Fruit fly (Drosophila melanogaster) whole organism, embryonic: ENCODE results near the gene dpy.

Experiments used
- Blimp-1 ChIP-seq: fragments of 200-800 bp; sonication (Bioruptor generic); optimal IDR thresholded peaks from 3 replicates; lab custom pipeline; 2018; ENCODE audit warnings: missing biosample characterization, missing genetic modification characterization, mild to moderate bottlenecking, moderate library complexity, missing genetic modification reagents
- CG1024 ChIP-seq: fragments of 200-800 bp; sonication (Bioruptor generic); IDR thresholded peaks from 2 replicates; pipeline ENCODE4 v1.3.6; 2022; ENCODE audit warnings: missing biosample characterization, missing genetic modification characterization
- CG12769 ChIP-seq: fragments of 200-800 bp; sonication (Bioruptor generic); optimal IDR thresholded peaks from 2 replicates; lab custom pipeline; 2019; ENCODE audit warnings: missing biosample characterization, mild to moderate bottlenecking, missing genetic modification characterization, moderate library complexity
- CG15269 ChIP-seq: fragments of 200-800 bp; sonication (Bioruptor generic); optimal IDR thresholded peaks from 2 replicates; lab custom pipeline; 2018; ENCODE audit warnings: missing biosample characterization, mild to moderate bottlenecking, missing genetic modification characterization, moderate library complexity
- CG1529 ChIP-seq: fragments of 200-800 bp; sonication (Bioruptor generic); optimal IDR thresholded peaks from 3 replicates; lab custom pipeline; 2018; ENCODE audit warnings: missing biosample characterization, missing genetic modification characterization
- CG15514 ChIP-seq: fragments of 200-800 bp; sonication (Bioruptor generic); optimal IDR thresholded peaks from 3 replicates; lab custom pipeline; 2017; ENCODE audit warnings: missing biosample characterization, missing genetic modification characterization, mild to moderate bottlenecking, moderate library complexity, missing genetic modification reagents
- CG1647 ChIP-seq: fragments of 200-800 bp; sonication (Bioruptor generic); optimal IDR thresholded peaks from 3 replicates; lab custom pipeline; 2016; ENCODE audit warnings: missing biosample characterization, missing genetic modification characterization
- CG18476 ChIP-seq: fragments of 200-800 bp; sonication (Bioruptor generic); optimal IDR thresholded peaks from 2 replicates; lab custom pipeline; 2016; ENCODE audit warnings: missing biosample characterization, mild to moderate bottlenecking, missing genetic modification characterization
- CG34376 ChIP-seq: fragments of 200-800 bp; sonication (Bioruptor generic); optimal IDR thresholded peaks from 2 replicates; lab custom pipeline; 2018; ENCODE audit warnings: missing biosample characterization, mild to moderate bottlenecking, missing genetic modification characterization
- CG42726 ChIP-seq: fragments of 200-800 bp; sonication (Bioruptor generic); IDR thresholded peaks from 2 replicates; pipeline ENCODE4 v1.3.6; 2022; ENCODE audit warnings: missing biosample characterization, missing genetic modification characterization; ENCODE audit not compliant: partially characterized antibody
- CG4360 ChIP-seq: fragments of 200-800 bp; sonication (Bioruptor generic); IDR thresholded peaks from 2 replicates; pipeline ENCODE4 v1.3.6; 2022; ENCODE audit warnings: missing biosample characterization, missing genetic modification characterization
- CG7357 ChIP-seq: fragments of 200-800 bp; sonication (Bioruptor generic); IDR thresholded peaks from 3 replicates; pipeline ENCODE4 v1.3.6; 2022; ENCODE audit warnings: missing biosample characterization, missing genetic modification characterization
- CG9932 ChIP-seq: fragments of 200-800 bp; sonication (Bioruptor generic); IDR thresholded peaks from 2 replicates; pipeline ENCODE4 v1.3.6; 2022; ENCODE audit warnings: missing biosample characterization, missing genetic modification characterization
- CoRest ChIP-seq: fragments of 200-800 bp; sonication (Bioruptor generic); optimal IDR thresholded peaks from 3 replicates; lab custom pipeline; 2018; ENCODE audit warnings: missing biosample characterization, mild to moderate bottlenecking, missing genetic modification characterization, moderate library complexity
- CrebB ChIP-seq: fragments of 200-800 bp; sonication (Bioruptor generic); optimal IDR thresholded peaks from 3 replicates; lab custom pipeline; 2018; ENCODE audit warnings: missing biosample characterization, mild to moderate bottlenecking, missing genetic modification characterization
- Deaf1 ChIP-seq: fragments of 200-800 bp; optimal IDR thresholded peaks from 3 replicates; lab custom pipeline; 2019; ENCODE audit warnings: missing biosample characterization, mild to moderate bottlenecking, missing genetic modification characterization, moderate library complexity
- Drgx ChIP-seq: fragments of 200-800 bp; sonication (Bioruptor generic); IDR thresholded peaks from 2 replicates; pipeline ENCODE4 v1.3.6; 2022; ENCODE audit warnings: missing biosample characterization, missing genetic modification characterization
- HLHmδ ChIP-seq: fragments of 200-800 bp; sonication (Bioruptor generic); optimal IDR thresholded peaks from 2 replicates; lab custom pipeline; 2018; ENCODE audit warnings: missing biosample characterization, mild to moderate bottlenecking, missing genetic modification characterization, moderate library complexity
- HmgZ ChIP-seq: fragments of 200-800 bp; sonication (Bioruptor generic); optimal IDR thresholded peaks from 2 replicates; lab custom pipeline; 2018; ENCODE audit warnings: missing biosample characterization, mild to moderate bottlenecking, missing genetic modification characterization
- Hmr ChIP-seq: fragments of 200-800 bp; sonication (Bioruptor generic); optimal IDR thresholded peaks from 3 replicates; lab custom pipeline; 2017; ENCODE audit warnings: mild to moderate bottlenecking, missing biosample characterization, missing genetic modification reagents, missing genetic modification characterization
- Hr3 ChIP-seq: fragments of 200-800 bp; sonication (Bioruptor generic); optimal IDR thresholded peaks from 3 replicates; lab custom pipeline; 2016; ENCODE audit warnings: missing biosample characterization, missing genetic modification characterization
- Jarid2 ChIP-seq: fragments of 200-800 bp; sonication (Bioruptor generic); optimal IDR thresholded peaks from 3 replicates; lab custom pipeline; 2017; ENCODE audit warnings: mild to moderate bottlenecking, missing biosample characterization, missing genetic modification reagents, missing genetic modification characterization
- MTF-1 ChIP-seq: fragments of 200-800 bp; sonication (Bioruptor generic); optimal IDR thresholded peaks from 2 replicates; lab custom pipeline; 2018; ENCODE audit warnings: missing biosample characterization, mild to moderate bottlenecking, missing genetic modification characterization, borderline replicate concordance
- Myb ChIP-seq: fragments of 200-800 bp; sonication (Bioruptor generic); optimal IDR thresholded peaks from 2 replicates; lab custom pipeline; 2016; ENCODE audit warnings: missing biosample characterization, missing genetic modification characterization
- Pdp1 ChIP-seq, 2 experiments: fragments of 200-800 bp; sonication (Bioruptor generic); optimal IDR thresholded peaks; 3 replicates each; lab custom pipeline; 2016; ENCODE audit warnings: missing biosample characterization in 2 of 2, missing genetic modification characterization in 2 of 2, mild to moderate bottlenecking in 1 of 2, moderate library complexity in 1 of 2
- Ptx1 ChIP-seq: fragments of 200-800 bp; sonication (Bioruptor generic); IDR thresholded peaks from 2 replicates; pipeline ENCODE4 v1.3.6; 2022; ENCODE audit warnings: missing biosample characterization, missing genetic modification characterization
- Sry-δ ChIP-seq: fragments of 200-800 bp; sonication (Bioruptor generic); optimal IDR thresholded peaks from 2 replicates; lab custom pipeline; 2016; ENCODE audit warnings: missing biosample characterization, missing genetic modification characterization
- Trl ChIP-seq, 3 experiments: fragments of >200 bp in 2 of 3; fragments of 200-800 bp in 1 of 3; sonication (Bioruptor generic) in 1 of 3; optimal IDR thresholded peaks; 2 replicates in 1 of 3; 3 replicates in 2 of 3; lab custom pipeline; 2016 to 2017; ENCODE audit warnings: missing biosample characterization in 1 of 3, missing genetic modification characterization in 1 of 3
- YL-1 ChIP-seq: fragments of 200-800 bp; sonication (Bioruptor generic); optimal IDR thresholded peaks from 3 replicates; lab custom pipeline; 2017; ENCODE audit warnings: missing biosample characterization, mild to moderate bottlenecking, missing genetic modification characterization
- ash1 ChIP-seq: fragments of 200-800 bp; sonication (Bioruptor generic); optimal IDR thresholded peaks from 2 replicates; lab custom pipeline; 2018; ENCODE audit warnings: missing biosample characterization, mild to moderate bottlenecking, missing genetic modification characterization
- bbx ChIP-seq: fragments of 200-800 bp; sonication (Bioruptor generic); IDR thresholded peaks from 2 replicates; pipeline ENCODE4 v1.3.6; 2022; ENCODE audit warnings: missing biosample characterization, missing genetic modification characterization; ENCODE audit not compliant: partially characterized antibody
- cg ChIP-seq: fragments of 200-800 bp; sonication (Bioruptor generic); optimal IDR thresholded peaks from 3 replicates; lab custom pipeline; 2019; ENCODE audit warnings: missing biosample characterization, mild to moderate bottlenecking, missing genetic modification characterization, moderate library complexity
- ci ChIP-seq: fragments of 200-800 bp; sonication (Bioruptor generic); IDR thresholded peaks from 3 replicates; pipeline ENCODE4 v1.3.6; 2022; ENCODE audit warnings: missing biosample characterization, missing genetic modification characterization
- crol ChIP-seq: fragments of 200-800 bp; sonication (Bioruptor generic); IDR thresholded peaks from 2 replicates; pipeline ENCODE4 v1.3.6; 2022; ENCODE audit warnings: missing biosample characterization, missing genetic modification characterization
- ems ChIP-seq: fragments of 200-800 bp; sonication (Bioruptor generic); optimal IDR thresholded peaks from 3 replicates; lab custom pipeline; 2016; ENCODE audit warnings: missing biosample characterization, missing genetic modification characterization
- fd3F ChIP-seq: fragments of 200-800 bp; sonication (Bioruptor generic); optimal IDR thresholded peaks from 2 replicates; lab custom pipeline; 2018; ENCODE audit warnings: missing biosample characterization, mild to moderate bottlenecking, missing genetic modification characterization, moderate library complexity
- grn ChIP-seq: fragments of 200-800 bp; sonication (Bioruptor generic); optimal IDR thresholded peaks from 3 replicates; lab custom pipeline; 2017; ENCODE audit warnings: missing biosample characterization, missing genetic modification characterization
- gro ChIP-seq: fragments of 200-800 bp; sonication (Bioruptor generic); optimal IDR thresholded peaks from 2 replicates; lab custom pipeline; 2016; ENCODE audit warnings: missing biosample characterization, missing genetic modification characterization
- her ChIP-seq: fragments of 200-800 bp; sonication (Bioruptor generic); optimal IDR thresholded peaks from 2 replicates; lab custom pipeline; 2016; ENCODE audit warnings: missing biosample characterization, missing genetic modification characterization
- oc ChIP-seq: fragments of 200-800 bp; sonication (Bioruptor generic); optimal IDR thresholded peaks from 2 replicates; lab custom pipeline; 2018; ENCODE audit warnings: missing biosample characterization, mild to moderate bottlenecking, missing genetic modification characterization, moderate library complexity
- org-1 ChIP-seq: fragments of 200-800 bp; sonication (Bioruptor generic); optimal IDR thresholded peaks from 2 replicates; lab custom pipeline; 2017; ENCODE audit warnings: missing biosample characterization, missing genetic modification characterization
- sd ChIP-seq: fragments of 200-800 bp; sonication (Bioruptor generic); optimal IDR thresholded peaks from 3 replicates; lab custom pipeline; 2018; ENCODE audit warnings: missing biosample characterization, mild to moderate bottlenecking, missing genetic modification characterization, moderate library complexity
- sens ChIP-seq: fragments of 200-800 bp; sonication (Bioruptor generic); peaks from one replicate; lab custom pipeline; 2016; ENCODE audit warnings: missing biosample characterization, missing genetic modification characterization
- so ChIP-seq: fragments of 200-800 bp; sonication (Bioruptor generic); IDR thresholded peaks from 3 replicates; pipeline ENCODE4 v1.3.6; 2022; ENCODE audit warnings: missing biosample characterization, missing genetic modification characterization
- tx ChIP-seq: fragments of 200-800 bp; sonication (Bioruptor generic); optimal IDR thresholded peaks from 2 replicates; lab custom pipeline; 2016; ENCODE audit warnings: missing biosample characterization, missing genetic modification characterization
- vvl ChIP-seq: fragments of 200-800 bp; sonication (Bioruptor generic); IDR thresholded peaks from 2 replicates; pipeline ENCODE4 v1.3.6; 2022; ENCODE audit warnings: missing biosample characterization, missing genetic modification characterization
- zen2 ChIP-seq: fragments of 200-800 bp; sonication (Bioruptor generic); IDR thresholded peaks from 3 replicates; pipeline ENCODE4 v1.3.6; 2022; ENCODE audit warnings: missing biosample characterization, missing genetic modification characterization; ENCODE audit not compliant: partially characterized antibody

The dpy gene

dm6 chr2L:4594828-4595406 is 19.2 kb downstream of the dpy start (continued):
- TF ChIP-seq CG34376 (no peak), Sry-δ (GFP tag; lab: Kevin White, UChicago) (no peak), Myb (no peak), zen2 (GFP tag; lab: Robert Waterston, UW) (no peak)

- TF ChIP-seq so (GFP tag; lab: Robert Waterston, UW) (0 out of 3 replicates have a peak, but pooled peaks have one; percentile 10), CG1024 (GFP tag; lab: Robert Waterston, UW) (no peak), Pdp1 (GFP tag; optimal IDR thresholded peaks at IDR 0.05; lab: Kevin White, UChicago) (peak in 1 of 2 experiments; percentile 62), org-1 (GFP tag; lab: Kevin White, UChicago) (no peak), Jarid2 (peak; percentile 63), Hmr (no peak), CG4360 (GFP tag; lab: Robert Waterston, UW) (0 out of 2 replicates have a peak, but pooled peaks have one; percentile 21), CoRest (tag; lab: Kevin White, UChicago) (no peak), CG12769 (tag; lab: Kevin White, UChicago) (peak; percentile 71), CrebB (tag; lab: Kevin White, UChicago) (no peak), Trl (optimal IDR thresholded peaks at IDR 0.05; lab: Kevin White, UChicago) (peak in 1 of 2 experiments; percentile 32), Trl (GFP tag; optimal IDR thresholded peaks at IDR 0.05; lab: Kevin White, UChicago) (no peak), Drgx (0 out of 2 replicates have a peak, but pooled peaks have one; percentile 21), CG1647 (GFP tag; lab: Kevin White, UChicago) (no peak), vvl (peak; percentile 52; the same call in 1 of the 2 replicates), CG15514 (peak; percentile 14), cg (GFP tag; lab: Kevin White, UChicago) (peak; percentile 23), CG15269 (peak; percentile 2), oc (tag; lab: Kevin White, UChicago) (peak; percentile 35), HLHmδ (GFP tag; lab: Kevin White, UChicago) (peak; percentile 2), MTF-1 (GFP tag; lab: Kevin White, UChicago) (no peak), sd (tag; lab: Kevin White, UChicago) (no peak), CG1529 (GFP tag; lab: Kevin White, UChicago) (no peak), bbx (GFP tag; lab: Robert Waterston, UW) (0 out of 2 replicates have a peak, but pooled peaks have one; percentile 10), CG18476 (GFP tag; lab: Kevin White, UChicago) (no peak), ci (peak; percentile 53; the same call in 2 of the 3 replicates), her (GFP tag; lab: Kevin White, UChicago) (no peak), tx (GFP tag; lab: Kevin White, UChicago) (no peak), CG9932 (GFP tag; lab: Robert Waterston, UW) (0 out of 2 replicates have a peak, but pooled peaks have one; percentile 4), YL-1 (no peak), crol (GFP tag; lab: Robert Waterston, UW) (no peak), grn (GFP tag; lab: Kevin White, UChicago) (no peak), fd3F (GFP tag; lab: Kevin White, UChicago) (no peak), ems (GFP tag; lab: Kevin White, UChicago) (no peak), Blimp-1 (peak; percentile 63), ash1 (GFP tag; lab: Kevin White, UChicago) (no peak), sens (GFP tag; lab: Kevin White, UChicago) (no peak), CG42726 (GFP tag; lab: Robert Waterston, UW) (no peak), Ptx1 (GFP tag; lab: Robert Waterston, UW) (no peak), gro (GFP tag; lab: Kevin White, UChicago) (no peak), CG7357 (GFP tag; lab: Robert Waterston, UW) (no peak), Deaf1 (tag; lab: Kevin White, UChicago) (peak; percentile 77), Hr3 (no peak), HmgZ (tag; lab: Kevin White, UChicago) (no peak)
Observed at dm6 chr2L:4591842-4592241, 22.3 kb downstream of the dpy start.
